Fruit fly (Drosophila melanogaster) whole organism, embryonic: Measurements from ENCODE around the gene CG34276.

Experiments
- B-H1 ChIP-seq: fragments of 200-800 bp; sonication (Bioruptor generic); IDR thresholded peaks from 3 replicates; pipeline ENCODE4 v1.3.6; 2022; ENCODE audit warnings: missing biosample characterization, missing genetic modification characterization
- B-H2 ChIP-seq: fragments of 200-800 bp; sonication (Bioruptor generic); optimal IDR thresholded peaks from 2 replicates; lab custom pipeline; 2018; ENCODE audit warnings: missing biosample characterization, mild to moderate bottlenecking, missing genetic modification characterization
- CG10321 ChIP-seq: fragments of 200-800 bp; sonication (Bioruptor generic); IDR thresholded peaks from 2 replicates; pipeline ENCODE4 v1.3.6; 2022; ENCODE audit warnings: missing biosample characterization, missing genetic modification characterization
- CG10366 ChIP-seq: fragments of 200-800 bp; sonication (Bioruptor generic); IDR thresholded peaks from 2 replicates; pipeline ENCODE4 v1.3.6; 2022; ENCODE audit warnings: missing biosample characterization, missing genetic modification characterization
- CG1233 ChIP-seq: fragments of 200-800 bp; sonication (Bioruptor generic); optimal IDR thresholded peaks from 4 replicates; lab custom pipeline; 2018; ENCODE audit warnings: missing biosample characterization, mild to moderate bottlenecking, missing genetic modification characterization
- CG12769 ChIP-seq: fragments of 200-800 bp; sonication (Bioruptor generic); optimal IDR thresholded peaks from 2 replicates; lab custom pipeline; 2019; ENCODE audit warnings: missing biosample characterization, mild to moderate bottlenecking, missing genetic modification characterization, moderate library complexity
- CG13123 ChIP-seq: fragments of 200-800 bp; sonication (Bioruptor generic); optimal IDR thresholded peaks from 2 replicates; lab custom pipeline; 2016; ENCODE audit warnings: missing biosample characterization, missing genetic modification characterization
- CG1603 ChIP-seq: fragments of 200-800 bp; sonication (Bioruptor generic); optimal IDR thresholded peaks from 2 replicates; lab custom pipeline; 2019; ENCODE audit warnings: missing biosample characterization, mild to moderate bottlenecking, missing genetic modification characterization, moderate library complexity
- CG17328 ChIP-seq: fragments of 200-800 bp; sonication (Bioruptor generic); IDR thresholded peaks from 2 replicates; pipeline ENCODE4 v1.3.6; 2022; ENCODE audit warnings: missing biosample characterization, missing genetic modification characterization
- CG32772 ChIP-seq: fragments of 200-800 bp; sonication (Bioruptor generic); IDR thresholded peaks from 2 replicates; pipeline ENCODE4 v1.3.6; 2022; ENCODE audit warnings: missing biosample characterization, missing genetic modification characterization
- CG4282 ChIP-seq: fragments of 200-800 bp; sonication (Bioruptor generic); optimal IDR thresholded peaks from 2 replicates; lab custom pipeline; 2016; ENCODE audit warnings: missing biosample characterization, missing genetic modification characterization
- CG4617 ChIP-seq: fragments of 200-800 bp; sonication (Bioruptor generic); optimal IDR thresholded peaks from 3 replicates; lab custom pipeline; 2016; ENCODE audit warnings: missing biosample characterization, missing genetic modification characterization, borderline replicate concordance
- CG4730 ChIP-seq: fragments of 200-800 bp; sonication (Bioruptor generic); IDR thresholded peaks from 2 replicates; pipeline ENCODE4 v1.3.6; 2022; ENCODE audit warnings: missing biosample characterization, missing genetic modification characterization
- CG6175 ChIP-seq: fragments of 200-800 bp; sonication (Bioruptor generic); IDR thresholded peaks from 3 replicates; pipeline ENCODE4 v1.3.6; 2022; ENCODE audit warnings: missing biosample characterization, missing genetic modification characterization
- CG6254 ChIP-seq: fragments of 200-800 bp; sonication (Bioruptor generic); optimal IDR thresholded peaks from 3 replicates; lab custom pipeline; 2017; ENCODE audit warnings: mild to moderate bottlenecking, missing biosample characterization, missing genetic modification reagents, missing genetic modification characterization
- CG7928 ChIP-seq: fragments of 200-800 bp; sonication (Bioruptor generic); optimal IDR thresholded peaks from 2 replicates; lab custom pipeline; 2017; ENCODE audit warnings: missing biosample characterization, mild to moderate bottlenecking, missing genetic modification characterization
- CG7987 ChIP-seq: fragments of 200-800 bp; sonication (Bioruptor generic); optimal IDR thresholded peaks from 2 replicates; lab custom pipeline; 2018; ENCODE audit warnings: missing biosample characterization, mild to moderate bottlenecking, missing genetic modification characterization, moderate library complexity
- CG9817 ChIP-seq: fragments of 200-800 bp; sonication (Bioruptor generic); optimal IDR thresholded peaks from 2 replicates; lab custom pipeline; 2018; ENCODE audit warnings: missing biosample characterization, mild to moderate bottlenecking, missing genetic modification characterization, moderate library complexity
- CG9932 ChIP-seq: fragments of 200-800 bp; sonication (Bioruptor generic); IDR thresholded peaks from 2 replicates; pipeline ENCODE4 v1.3.6; 2022; ENCODE audit warnings: missing biosample characterization, missing genetic modification characterization
- CHES-1-like ChIP-seq: fragments of 200-800 bp; sonication (Bioruptor generic); optimal IDR thresholded peaks from 2 replicates; lab custom pipeline; 2016; ENCODE audit warnings: missing biosample characterization, missing genetic modification characterization
- CTCF ChIP-seq: fragments of 200-800 bp; sonication (Bioruptor generic); optimal IDR thresholded peaks from 2 replicates; lab custom pipeline; 2017; ENCODE audit warnings: missing biosample characterization, mild to moderate bottlenecking, missing genetic modification characterization, moderate library complexity
- Camta ChIP-seq: fragments of 200-800 bp; sonication (Bioruptor generic); optimal IDR thresholded peaks from 2 replicates; lab custom pipeline; 2016; ENCODE audit warnings: missing biosample characterization, missing genetic modification characterization
- D ChIP-seq, 2 experiments: fragments of 200-800 bp in 1 of 2; fragments of >200 bp in 1 of 2; sonication (Bioruptor generic) in 1 of 2; optimal IDR thresholded peaks; 2 replicates in 1 of 2; 3 replicates in 1 of 2; lab custom pipeline; 2017; ENCODE audit warnings: mild to moderate bottlenecking in 1 of 2, missing biosample characterization in 1 of 2, missing genetic modification characterization in 1 of 2, missing genetic modification reagents in 1 of 2
- E2f1 ChIP-seq: fragments of 200-800 bp; sonication (Bioruptor generic); IDR thresholded peaks from 2 replicates; pipeline ENCODE4 v1.3.6; 2022; ENCODE audit warnings: missing biosample characterization, missing genetic modification characterization
- Ets97D ChIP-seq: fragments of 200-800 bp; sonication (Bioruptor generic); optimal IDR thresholded peaks from 3 replicates; lab custom pipeline; 2016; ENCODE audit warnings: missing biosample characterization, missing genetic modification characterization
- HHEX ChIP-seq: fragments of 200-800 bp; sonication (Bioruptor generic); optimal IDR thresholded peaks from 3 replicates; lab custom pipeline; 2017; ENCODE audit warnings: missing biosample characterization, mild to moderate bottlenecking, missing genetic modification characterization, missing genetic modification reagents
- Mad ChIP-seq: fragments of 200-800 bp; sonication (Bioruptor generic); optimal IDR thresholded peaks from 2 replicates; lab custom pipeline; 2016; ENCODE audit warnings: missing biosample characterization, missing genetic modification characterization
- Mrtf ChIP-seq: fragments of 200-800 bp; sonication (Bioruptor generic); IDR thresholded peaks from 3 replicates; pipeline ENCODE4 v1.3.6; 2022; ENCODE audit warnings: missing biosample characterization, missing genetic modification characterization
- Oli ChIP-seq: fragments of 200-800 bp; sonication (Bioruptor generic); optimal IDR thresholded peaks from 2 replicates; lab custom pipeline; 2018; ENCODE audit warnings: missing biosample characterization, mild to moderate bottlenecking, missing genetic modification characterization, moderate library complexity
- YL-1 ChIP-seq: fragments of 200-800 bp; sonication (Bioruptor generic); optimal IDR thresholded peaks from 3 replicates; lab custom pipeline; 2017; ENCODE audit warnings: missing biosample characterization, mild to moderate bottlenecking, missing genetic modification characterization
- ac ChIP-seq: fragments of 200-800 bp; sonication (Bioruptor generic); optimal IDR thresholded peaks from 3 replicates; lab custom pipeline; 2017; ENCODE audit warnings: missing biosample characterization, mild to moderate bottlenecking, missing genetic modification characterization
- chinmo ChIP-seq: fragments of 200-800 bp; sonication (Bioruptor generic); IDR thresholded peaks from 4 replicates; pipeline ENCODE4 v1.3.6; 2022; ENCODE audit warnings: missing biosample characterization, missing genetic modification characterization; ENCODE audit not compliant: partially characterized antibody
- dm ChIP-seq: fragments of 200-800 bp; sonication (Bioruptor generic); optimal IDR thresholded peaks from 3 replicates; lab custom pipeline; 2016; ENCODE audit warnings: missing biosample characterization, missing genetic modification characterization
- exex ChIP-seq: fragments of 200-800 bp; sonication (Bioruptor generic); optimal IDR thresholded peaks from 4 replicates; lab custom pipeline; 2018; ENCODE audit warnings: missing biosample characterization, mild to moderate bottlenecking, missing genetic modification characterization, moderate library complexity
- fd3F ChIP-seq: fragments of 200-800 bp; sonication (Bioruptor generic); optimal IDR thresholded peaks from 2 replicates; lab custom pipeline; 2018; ENCODE audit warnings: missing biosample characterization, mild to moderate bottlenecking, missing genetic modification characterization, moderate library complexity
- fd96Cb ChIP-seq: fragments of 200-800 bp; sonication (Bioruptor generic); optimal IDR thresholded peaks from 2 replicates; lab custom pipeline; 2018; ENCODE audit warnings: missing biosample characterization, mild to moderate bottlenecking, missing genetic modification characterization, moderate library complexity
- gcm ChIP-seq: fragments of 200-800 bp; sonication (Bioruptor generic); optimal IDR thresholded peaks from 2 replicates; lab custom pipeline; 2019; ENCODE audit warnings: missing biosample characterization, mild to moderate bottlenecking, missing genetic modification characterization, moderate library complexity
- grau ChIP-seq: fragments of 200-800 bp; optimal IDR thresholded peaks from 3 replicates; lab custom pipeline; 2019; ENCODE audit warnings: missing biosample characterization, mild to moderate bottlenecking, missing genetic modification characterization, moderate library complexity
- ham ChIP-seq: fragments of 200-800 bp; sonication (Bioruptor generic); IDR thresholded peaks from 2 replicates; pipeline ENCODE4 v1.3.6; 2022; ENCODE audit warnings: missing biosample characterization, missing genetic modification characterization
- ken ChIP-seq: fragments of 200-800 bp; sonication (Bioruptor generic); IDR thresholded peaks from 3 replicates; pipeline ENCODE4 v1.3.6; 2022; ENCODE audit warnings: missing biosample characterization, missing genetic modification characterization
- klu ChIP-seq: fragments of 200-800 bp; sonication (Bioruptor generic); IDR thresholded peaks from 2 replicates; pipeline ENCODE4 v1.3.6; 2022; ENCODE audit warnings: missing biosample characterization, missing genetic modification characterization
- nom ChIP-seq: fragments of 200-800 bp; sonication (Bioruptor generic); optimal IDR thresholded peaks from 2 replicates; lab custom pipeline; 2017; ENCODE audit warnings: missing biosample characterization, missing genetic modification characterization, mild to moderate bottlenecking, moderate library complexity, missing genetic modification reagents
- peb ChIP-seq: fragments of 200-800 bp; sonication (Bioruptor generic); IDR thresholded peaks from 2 replicates; pipeline ENCODE4 v1.3.6; 2022; ENCODE audit warnings: missing biosample characterization, missing genetic modification characterization
- phol ChIP-seq: fragments of 200-800 bp; sonication (Bioruptor generic); optimal IDR thresholded peaks from 3 replicates; lab custom pipeline; 2018; ENCODE audit warnings: missing biosample characterization, mild to moderate bottlenecking, missing genetic modification characterization, moderate library complexity
- pnt ChIP-seq: fragments of 200-800 bp; sonication (Bioruptor generic); optimal IDR thresholded peaks from 3 replicates; lab custom pipeline; 2016; ENCODE audit warnings: missing biosample characterization, missing genetic modification characterization
- sob ChIP-seq: fragments of 200-800 bp; sonication (Bioruptor generic); IDR thresholded peaks from 2 replicates; pipeline ENCODE4 v1.3.6; 2022; ENCODE audit warnings: missing biosample characterization, missing genetic modification characterization
- sqz ChIP-seq: fragments of 200-800 bp; sonication (Bioruptor generic); optimal IDR thresholded peaks from 3 replicates; lab custom pipeline; 2018; ENCODE audit warnings: missing biosample characterization, mild to moderate bottlenecking, missing genetic modification characterization
- ssp ChIP-seq: fragments of 200-800 bp; sonication (Bioruptor generic); IDR thresholded peaks from 2 replicates; pipeline ENCODE4 v1.3.6; 2022; ENCODE audit warnings: missing biosample characterization, missing genetic modification characterization
- tll ChIP-seq, 2 experiments: fragments of 200-800 bp in 1 of 2; fragments of >200 bp in 1 of 2; sonication (Bioruptor generic) in 1 of 2; optimal IDR thresholded peaks; 2 replicates each; lab custom pipeline; 2017 to 2019; ENCODE audit warnings: missing biosample characterization in 2 of 2, missing genetic modification characterization in 2 of 2, mild to moderate bottlenecking in 1 of 2, moderate library complexity in 1 of 2
- twi ChIP-seq: fragments of 200-800 bp; optimal IDR thresholded peaks from 2 replicates; lab custom pipeline; 2019; ENCODE audit warnings: missing biosample characterization, mild to moderate bottlenecking, missing genetic modification characterization, moderate library complexity
- zfh2 ChIP-seq: fragments of 200-800 bp; sonication (Bioruptor generic); optimal IDR thresholded peaks from 2 replicates; lab custom pipeline; 2016; ENCODE audit warnings: missing biosample characterization, missing genetic modification characterization

CG34276 gene

DNA sequence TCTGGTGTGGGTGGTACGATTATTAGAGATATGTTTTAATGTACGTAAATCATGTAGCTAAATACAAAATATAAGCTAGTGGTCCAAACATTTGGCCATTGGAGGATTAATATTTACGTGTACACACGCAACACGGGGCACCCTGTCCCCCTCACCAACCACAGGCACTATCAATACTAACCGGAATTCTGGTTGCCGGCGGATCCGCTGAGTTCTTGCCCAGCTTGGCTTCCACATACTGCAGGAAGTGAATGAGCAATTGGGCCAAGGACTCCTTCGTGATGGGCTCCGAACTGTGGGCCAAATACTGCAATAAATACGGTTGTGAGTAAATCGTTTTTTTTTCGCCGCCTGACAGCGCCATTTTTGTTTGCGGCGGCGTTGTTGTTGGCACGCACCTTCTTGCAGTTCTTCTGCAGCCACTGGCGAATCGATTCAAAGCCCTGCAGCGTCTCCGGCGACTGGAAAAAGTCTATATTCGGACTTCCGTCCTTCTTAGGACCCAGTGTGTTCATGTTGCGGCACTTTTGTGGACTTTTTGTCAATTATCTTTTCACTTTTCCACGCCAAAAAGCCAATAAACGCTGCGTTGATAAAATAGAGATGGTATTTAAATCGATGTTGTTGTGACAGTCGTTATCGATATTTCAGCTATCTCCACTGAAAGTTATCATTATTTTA is 47.0 kb downstream of the CG34276 start, which contains the start of gene mor (continued):
- TF ChIP-seq pnt (GFP tag; lab: Kevin White, UChicago) = no peak
- no peak for TF ChIP-seq CG32772 (GFP tag; lab: Robert Waterston, UW)
- TF ChIP-seq chinmo = no peak
- no peak for TF ChIP-seq CG6175 (GFP tag; lab: Robert Waterston, UW)
- TF ChIP-seq D (optimal IDR thresholded peaks at IDR 0.05; lab: Kevin White, UChicago) = peak; percentile 9
- TF ChIP-seq D (GFP tag; optimal IDR thresholded peaks at IDR 0.05; lab: Kevin White, UChicago) = no peak
- TF ChIP-seq CG10321 = no peak
- TF ChIP-seq CG6254 (GFP tag; lab: Kevin White, UChicago) = peak; percentile 99
- TF ChIP-seq phol (tag; lab: Kevin White, UChicago) = peak; percentile 93
- TF ChIP-seq YL-1 (GFP tag; lab: Kevin White, UChicago) = peak; percentile 35
- no peak for TF ChIP-seq Ets97D (GFP tag; lab: Kevin White, UChicago)
- no peak for TF ChIP-seq Camta (GFP tag; lab: Kevin White, UChicago)
- peak in 1 of 2 experiments; percentile 39 for TF ChIP-seq tll (GFP tag; optimal IDR thresholded peaks at IDR 0.05; lab: Kevin White, UChicago)
- TF ChIP-seq Mrtf = no peak
- TF ChIP-seq CG1233 = no peak
- TF ChIP-seq twi (tag; lab: Kevin White, UChicago) = no peak
- TF ChIP-seq sqz (GFP tag; lab: Kevin White, UChicago) = peak; percentile 73
- TF ChIP-seq CG13123 = no peak
- TF ChIP-seq CG7987 (GFP tag; lab: Kevin White, UChicago) = no peak
- no peak for TF ChIP-seq CG9817 (tag; lab: Kevin White, UChicago)
- no peak for TF ChIP-seq CG17328
- TF ChIP-seq ken = no peak
- TF ChIP-seq sob (GFP tag; lab: Robert Waterston, UW) = no peak
- no peak for TF ChIP-seq CG4282
- TF ChIP-seq CHES-1-like (GFP tag; lab: Kevin White, UChicago) = peak; percentile 53
- no peak for TF ChIP-seq CG9932 (GFP tag; lab: Robert Waterston, UW)
- no peak for TF ChIP-seq HHEX (GFP tag; lab: Kevin White, UChicago)
- TF ChIP-seq grau (tag; lab: Kevin White, UChicago) = no peak
- TF ChIP-seq ham = no peak
- no peak for TF ChIP-seq zfh2 (GFP tag; lab: Kevin White, UChicago)
- TF ChIP-seq ac (GFP tag; lab: Kevin White, UChicago) = no peak
- TF ChIP-seq nom (GFP tag; lab: Kevin White, UChicago) = peak; percentile 26
- no peak for TF ChIP-seq B-H1 (GFP tag; lab: Robert Waterston, UW)
- no peak for TF ChIP-seq CG7928 (GFP tag; lab: Kevin White, UChicago)
- no peak for TF ChIP-seq Mad (GFP tag; lab: Kevin White, UChicago)
- TF ChIP-seq exex (tag; lab: Kevin White, UChicago) = no peak
- no peak for TF ChIP-seq CG4730 (GFP tag; lab: Robert Waterston, UW)
- TF ChIP-seq fd96Cb (tag; lab: Kevin White, UChicago) = no peak

DNA sequence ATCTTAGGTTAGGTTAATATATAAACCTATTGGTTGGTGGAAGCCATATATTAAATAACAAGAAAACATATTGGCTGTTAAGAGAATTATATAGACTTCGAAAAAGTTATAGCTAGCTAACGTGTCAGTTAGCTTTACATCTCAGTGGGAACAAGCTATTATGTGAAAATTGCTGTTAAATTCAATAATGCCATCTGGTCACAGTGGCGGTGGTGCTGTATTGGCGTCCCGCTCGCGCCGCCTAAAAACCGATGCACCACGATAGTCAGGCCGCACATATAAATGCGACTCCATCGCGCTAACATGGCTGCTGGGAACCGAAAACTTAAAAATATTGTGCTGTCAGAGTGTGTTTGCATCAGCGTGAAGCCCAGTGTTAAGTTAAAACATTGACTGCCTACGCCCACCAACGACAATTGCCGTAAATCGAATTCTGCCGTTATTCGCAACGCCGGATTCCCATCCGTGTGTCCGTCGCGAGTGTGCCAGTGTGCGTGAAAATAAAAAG is 47.6 kb downstream of the CG34276 start, which contains the start of gene Hel89B:
Gene Hel89B, plus strand, starts transcription at position 320 of the 508 bp plus-strand sequence.
- TF ChIP-seq CG4730 (GFP tag; lab: Robert Waterston, UW) = no peak
- TF ChIP-seq klu (GFP tag; lab: Robert Waterston, UW) = no peak
- TF ChIP-seq CG1603 = peak; percentile 76
- peak; percentile 61 for TF ChIP-seq Oli (tag; lab: Kevin White, UChicago)
- no peak for TF ChIP-seq peb
- no peak for TF ChIP-seq ssp (GFP tag; lab: Robert Waterston, UW)
- TF ChIP-seq CG4617 (GFP tag; lab: Kevin White, UChicago) = no peak
- TF ChIP-seq E2f1 (GFP tag; lab: Robert Waterston, UW) = no peak
- no peak for TF ChIP-seq CTCF (GFP tag; lab: Kevin White, UChicago)
- peak; percentile 51 for TF ChIP-seq fd3F (GFP tag; lab: Kevin White, UChicago)
- no peak for TF ChIP-seq gcm (GFP tag; lab: Kevin White, UChicago)
- peak; percentile 66 for TF ChIP-seq B-H2 (GFP tag; lab: Kevin White, UChicago)
- TF ChIP-seq CG10366 (GFP tag; lab: Robert Waterston, UW) = no peak
- peak; percentile 39 for TF ChIP-seq CG12769 (tag; lab: Kevin White, UChicago)
- TF ChIP-seq dm (GFP tag; lab: Kevin White, UChicago) = peak; percentile 60
